Worm (Caenorhabditis elegans) whole organism, midembryonic: ENCODE measurements around the gene rpl-7A.

ENCODE experiments used
- T22C8.4 ChIP-seq: fragments of 200-800 bp; sonication (Bioruptor generic); IDR thresholded peaks from 2 replicates; pipeline ENCODE4 v1.3.6; 2022; ENCODE audit warnings: missing genetic modification characterization, missing compliant biosample characterization
- cog-1 ChIP-seq: sonication (generic microtip); optimal IDR thresholded peaks from 2 replicates; lab custom pipeline; 2016; ENCODE audit warnings: missing genetic modification characterization, missing compliant biosample characterization
- flt-1 ChIP-seq: fragments of 200-800 bp; sonication (Bioruptor generic); IDR thresholded peaks from 2 replicates; pipeline ENCODE4 v1.3.6; 2022; ENCODE audit warnings: missing genetic modification characterization, missing compliant biosample characterization
- klf-2 ChIP-seq: fragments of 200-800 bp; sonication (Bioruptor generic); conservative IDR thresholded peaks from 2 replicates; pipeline ENCODE4 v1.3.6; 2022; ENCODE audit warnings: missing genetic modification reagents, missing genetic modification characterization, missing compliant biosample characterization
- med-1 ChIP-seq: sonication (generic microtip); optimal IDR thresholded peaks from 2 replicates; lab custom pipeline; 2017; ENCODE audit warnings: missing genetic modification characterization, mild to moderate bottlenecking, missing compliant biosample characterization, antibody characterized with exemption, missing genetic modification reagents; ENCODE audit not compliant: insufficient read depth
- ref-1 ChIP-seq: fragments of 200-800 bp; sonication (Bioruptor generic); conservative IDR thresholded peaks from 2 replicates; pipeline ENCODE4 v1.3.6; 2022; ENCODE audit warnings: missing genetic modification reagents, missing genetic modification characterization, missing compliant biosample characterization
- tab-1 ChIP-seq: fragments of 200-800 bp; sonication (Bioruptor generic); IDR thresholded peaks from 2 replicates; pipeline ENCODE4 v1.3.6; 2022; ENCODE audit warnings: missing genetic modification characterization, missing compliant biosample characterization
- ztf-23 ChIP-seq: fragments of 200-800 bp; sonication (Bioruptor generic); IDR thresholded peaks from 2 replicates; pipeline ENCODE4 v1.3.6; 2022; ENCODE audit warnings: missing genetic modification reagents, missing genetic modification characterization, missing compliant biosample characterization
- ztf-29 ChIP-seq: fragments of 200-800 bp; sonication (Bioruptor generic); IDR thresholded peaks from 2 replicates; pipeline ENCODE4 v1.3.6; 2022; ENCODE audit warnings: missing genetic modification reagents, missing genetic modification characterization, missing compliant biosample characterization

The rpl-7A gene

DNA sequence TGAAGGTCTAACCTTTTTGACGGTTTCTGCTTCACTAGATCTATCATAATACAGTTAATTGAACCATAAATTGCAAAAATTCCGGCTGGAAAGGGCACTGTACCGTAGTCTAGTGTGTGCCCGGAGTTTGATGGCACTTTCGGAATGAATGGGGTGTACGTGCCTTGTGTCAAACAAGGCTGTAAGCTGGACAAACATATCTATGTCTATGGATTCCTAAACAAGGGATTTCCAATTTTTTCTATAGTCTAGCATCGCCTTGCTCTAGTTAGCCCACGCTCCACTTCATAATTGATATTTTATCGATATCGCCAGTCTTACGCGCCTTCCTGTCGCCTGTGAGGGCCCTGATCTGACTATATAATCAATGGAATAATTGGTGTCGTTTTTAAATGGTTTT is 43.9 kb downstream of the rpl-7A start, which contains the start of gene oac-52:
Gene oac-52 (minus strand): TSS at position 101 of the 400 bp plus-strand sequence.
- no peak for TF ChIP-seq tab-1
- no peak for TF ChIP-seq klf-2
- TF ChIP-seq T22C8.4, result no peak
- no peak for TF ChIP-seq flt-1 (GFP tag; lab: Robert Waterston, UW)
- TF ChIP-seq med-1 (GFP tag; lab: Kevin White, UChicago), result no peak

DNA sequence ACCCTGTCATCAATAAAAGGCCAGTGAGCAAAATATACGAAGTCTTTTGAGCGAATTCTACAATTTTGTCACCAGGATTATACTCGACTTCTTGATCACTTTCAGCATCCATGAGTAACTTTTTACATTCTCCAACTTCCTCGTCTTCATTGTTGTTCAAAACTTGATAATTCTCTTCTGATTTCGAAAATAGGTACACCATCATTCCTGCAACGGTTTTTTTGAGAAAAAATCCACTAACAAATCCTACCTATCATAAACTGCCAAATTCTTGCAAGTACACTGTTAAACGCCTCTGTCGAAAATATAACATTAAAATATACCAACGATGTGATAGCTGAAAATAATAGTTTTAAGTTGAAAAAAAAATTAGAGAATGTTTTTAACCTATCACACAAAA is 45.6 kb downstream of the rpl-7A start:
- TF ChIP-seq med-1 (GFP tag; lab: Kevin White, UChicago) (no peak), klf-2 (no peak), ztf-23 (GFP tag; lab: Robert Waterston, UW) (no peak), flt-1 (GFP tag; lab: Robert Waterston, UW) (no peak), ref-1 (GFP tag; lab: Robert Waterston, UW) (no peak), T22C8.4 (no peak), ztf-29 (no peak), cog-1 (tag; lab: Kevin White, UChicago) (no peak), tab-1 (no peak)
